Worm (Caenorhabditis elegans): ENCODE data around the gene C43G2.3.
A peak's percentile ranks its signal among the peaks of the same experiment; 100 is the strongest.

Gene C43G2.3

DNA sequence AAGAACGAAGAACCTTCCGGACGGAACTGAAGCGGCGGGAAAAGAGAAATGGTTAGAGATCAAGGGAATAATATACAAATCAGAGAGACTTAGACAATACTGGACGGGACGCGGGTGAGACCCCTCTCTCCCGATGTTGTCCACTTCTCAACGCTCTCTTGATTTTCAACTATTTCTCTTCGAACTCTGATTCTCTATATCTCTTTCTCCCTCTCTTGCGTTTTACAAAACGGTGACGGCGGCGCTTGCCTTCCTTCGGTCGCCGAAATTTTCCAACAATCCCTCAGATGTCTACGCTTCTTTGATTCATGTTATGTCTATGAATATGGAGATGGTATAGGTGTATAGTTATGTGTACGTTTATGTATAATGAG is 1.3 kb upstream of the C43G2.3 start:
- TF ChIP-seq dmd-6 (GFP tag; IDR thresholded peaks at IDR 0.05) (peak; percentile 19; the same call in 1 of the 2 replicates), nhr-42 (GFP tag; IDR thresholded peaks at IDR 0.05) (no peak), unc-62 (GFP tag; optimal IDR thresholded peaks at IDR 0.05 in 1 of 2) (no peak), unc-62 (tag; optimal IDR thresholded peaks at IDR 0.05) (no peak), hmg-1.1 (GFP tag; IDR thresholded peaks at IDR 0.05) (peak; percentile 45), ZK546.5 (tag; optimal IDR thresholded peaks at IDR 0.05) (no peak), daf-12 (tag; optimal IDR thresholded peaks at IDR 0.05) (no peak), F37D6.2 (tag; optimal IDR thresholded peaks at IDR 0.05) (no peak), lsy-2 (tag; optimal IDR thresholded peaks at IDR 0.05) (peak in 1 of 2 experiments; percentile 27), unc-130 (GFP tag; optimal IDR thresholded peaks at IDR 0.05) (no peak), ceh-20 (GFP tag; IDR thresholded peaks at IDR 0.05) (no peak), nhr-6 (tag; optimal IDR thresholded peaks at IDR 0.05) (peak; percentile 30), nhr-76 (tag; optimal IDR thresholded peaks at IDR 0.05) (no peak), nhr-10 (tag; optimal IDR thresholded peaks at IDR 0.05) (no peak), set-16 (GFP tag; IDR thresholded peaks at IDR 0.05) (no peak), cey-2 (tag; optimal IDR thresholded peaks at IDR 0.05; ENCODE audit: borderline replicate concordance, insufficient read depth) (no peak), lin-13 (GFP tag; optimal IDR thresholded peaks at IDR 0.05) (peak; percentile 16), pqm-1 (tag; optimal IDR thresholded peaks at IDR 0.05) (no peak), nhr-11 (tag; optimal IDR thresholded peaks at IDR 0.05) (no peak), aha-1 (tag) (no peak), Y5F2A.4 (GFP tag; optimal IDR thresholded peaks at IDR 0.05) (no peak), mes-2 (tag; optimal IDR thresholded peaks at IDR 0.05; ENCODE audit: poor library complexity, severe bottlenecking) (peak; percentile 41), lin-39 (tag; optimal IDR thresholded peaks at IDR 0.05) (no peak), aly-2 (tag; optimal IDR thresholded peaks at IDR 0.05) (no peak), mdt-29 (GFP tag; IDR thresholded peaks at IDR 0.05) (no peak), ceh-32 (tag; optimal IDR thresholded peaks at IDR 0.05; ENCODE audit: poor library complexity) (no peak), Y75B8A.6 (GFP tag; IDR thresholded peaks at IDR 0.05) (no peak), lin-38 (GFP tag; IDR thresholded peaks at IDR 0.05) (peak; percentile 49), spr-1 (tag; optimal IDR thresholded peaks at IDR 0.05) (no peak), pha-4 (GFP tag; IDR thresholded peaks at IDR 0.05) (no peak), pha-4 (tag; optimal IDR thresholded peaks at IDR 0.05) (peak; percentile 32), dve-1 (tag; optimal IDR thresholded peaks at IDR 0.05; ENCODE audit: insufficient read depth) (peak; percentile 87), nhr-77 (tag; optimal IDR thresholded peaks at IDR 0.05) (no peak), nhr-25 (tag; optimal IDR thresholded peaks at IDR 0.05; ENCODE audit: borderline replicate concordance, insufficient read depth) (peak; percentile 63), snpc-4 (tag; optimal IDR thresholded peaks at IDR 0.05) (no peak), lin-1 (GFP tag; IDR thresholded peaks at IDR 0.05) (no peak), attf-4 (tag; optimal IDR thresholded peaks at IDR 0.05) (no peak), duxl-1 (tag; optimal IDR thresholded peaks at IDR 0.05; ENCODE audit: poor library complexity) (no peak), arid-1 (GFP tag; conservative IDR thresholded peaks at IDR 0.05) (0 out of 2 replicates have a peak, but pooled peaks have one; percentile 36), nhr-102 (tag; optimal IDR thresholded peaks at IDR 0.05) (peak; percentile 26), dmd-8 (GFP tag; IDR thresholded peaks at IDR 0.05) (no peak), Y105C5A.15 (GFP tag; IDR thresholded peaks at IDR 0.05) (no peak), ceh-82 (tag; optimal IDR thresholded peaks at IDR 0.05) (no peak), tra-1 (GFP tag; IDR thresholded peaks at IDR 0.05) (no peak), T26A8.4 (GFP tag; IDR thresholded peaks at IDR 0.05) (0 out of 2 replicates have a peak, but pooled peaks have one; percentile 13), T20F7.1 (GFP tag; optimal IDR thresholded peaks at IDR 0.05) (no peak), dpl-1 (GFP tag; optimal IDR thresholded peaks at IDR 0.05) (no peak), nhr-28 (tag; optimal IDR thresholded peaks at IDR 0.05) (peak; percentile 67), nhr-41 (GFP tag; IDR thresholded peaks at IDR 0.05) (no peak), lin-29 (GFP tag; IDR thresholded peaks at IDR 0.05) (no peak), mep-1 (tag; optimal IDR thresholded peaks at IDR 0.05) (peak; percentile 65), ceh-62 (tag; optimal IDR thresholded peaks at IDR 0.05) (no peak)
